Fruit fly (Drosophila melanogaster) Kc167 (cell line): ENCODE measurements around the gene AP-1sigma.

Experiments
- Myc ChIP-seq: fragments of >200 bp; optimal IDR thresholded peaks from 2 replicates; lab custom pipeline; 2017; ENCODE audit warnings: missing external identifiers
- Sin3A ChIP-seq: fragments of >200 bp; optimal IDR thresholded peaks from 2 replicates; lab custom pipeline; 2018; ENCODE audit warnings: missing external identifiers
- h ChIP-seq: fragments of >200 bp; optimal IDR thresholded peaks from 3 replicates; lab custom pipeline; 2018; ENCODE audit warnings: missing external identifiers
- insv ChIP-seq: fragments of >200 bp; optimal IDR thresholded peaks from 3 replicates; lab custom pipeline; 2018; ENCODE audit warnings: missing external identifiers
- psq ChIP-seq: fragments of >200 bp; optimal IDR thresholded peaks from 2 replicates; lab custom pipeline; 2017; ENCODE audit warnings: missing external identifiers
- ttk ChIP-seq: sonication (Bioruptor generic); optimal IDR thresholded peaks from 2 replicates; lab custom pipeline; 2017; ENCODE audit warnings: missing external identifiers

- no peak for TF ChIP-seq h (lab: Kevin White, UChicago)
- TF ChIP-seq Sin3A (lab: Kevin White, UChicago), result no peak
- no peak for TF ChIP-seq ttk (lab: Kevin White, UChicago)
- TF ChIP-seq insv (lab: Kevin White, UChicago), result no peak
- no peak for TF ChIP-seq psq
- no peak for TF ChIP-seq Myc (lab: Kevin White, UChicago)
Measured at dm6 chr3R:23955380-23955779, 3.1 kb upstream of the AP-1sigma start.
